Worm (Caenorhabditis elegans): Measurements from ENCODE around the gene npr-22.

DNA sequence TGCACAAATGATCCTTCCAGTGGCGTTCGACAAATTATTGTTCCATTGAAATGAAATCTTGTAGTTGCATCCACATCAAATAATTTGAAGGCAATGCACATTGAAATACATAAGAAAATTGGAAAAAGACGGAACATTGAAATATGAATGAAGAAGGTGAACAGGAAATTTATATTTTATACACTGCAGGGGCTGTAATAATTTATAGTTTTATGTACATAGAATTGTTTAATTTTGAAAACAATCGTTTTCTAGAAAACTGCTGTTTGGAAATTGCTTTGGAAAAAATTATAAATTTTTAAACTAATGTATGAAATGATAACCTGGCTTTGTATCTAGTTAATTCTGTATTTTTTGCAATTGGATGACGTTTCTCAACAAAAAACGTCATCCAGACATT is 36.1 kb downstream of the npr-22 start, which contains the start of gene Y59H11AR.3:
- TF ChIP-seq dao-5 (tag; optimal IDR thresholded peaks at IDR 0.05): no peak
- no peak for TF ChIP-seq him-1 (tag; optimal IDR thresholded peaks at IDR 0.05)
- no peak for TF ChIP-seq W03F9.2 (tag; optimal IDR thresholded peaks at IDR 0.05)
